Worm (Caenorhabditis elegans): ENCODE measurements around the gene F41G4.7.

Gene F41G4.7

DNA sequence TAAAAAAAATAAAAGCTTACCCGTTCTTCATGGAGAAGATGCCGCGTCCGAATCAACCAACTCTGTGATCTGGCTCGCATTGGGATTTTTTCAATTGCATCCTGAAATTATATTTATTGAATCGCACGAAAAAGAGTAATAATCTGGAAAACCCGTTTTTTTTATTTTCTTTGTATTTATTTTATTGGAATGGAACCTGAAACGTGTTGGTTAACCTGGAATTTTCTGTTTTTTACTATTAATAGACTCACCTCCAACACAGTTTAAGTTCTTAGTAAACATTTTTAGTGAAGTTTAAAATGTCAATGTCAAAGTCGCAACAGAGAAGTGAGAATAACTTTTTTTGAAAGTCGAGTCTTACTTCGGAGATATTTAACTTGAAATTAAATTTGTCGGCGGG is 17.9 kb downstream of the F41G4.7 start:
- TF ChIP-seq nhr-10 (tag; optimal IDR thresholded peaks at IDR 0.05) (no peak), lin-39 (tag; optimal IDR thresholded peaks at IDR 0.05) (no peak), gmeb-1 (tag; optimal IDR thresholded peaks at IDR 0.05) (no peak), sem-4 (tag; optimal IDR thresholded peaks at IDR 0.05) (no peak)

DNA sequence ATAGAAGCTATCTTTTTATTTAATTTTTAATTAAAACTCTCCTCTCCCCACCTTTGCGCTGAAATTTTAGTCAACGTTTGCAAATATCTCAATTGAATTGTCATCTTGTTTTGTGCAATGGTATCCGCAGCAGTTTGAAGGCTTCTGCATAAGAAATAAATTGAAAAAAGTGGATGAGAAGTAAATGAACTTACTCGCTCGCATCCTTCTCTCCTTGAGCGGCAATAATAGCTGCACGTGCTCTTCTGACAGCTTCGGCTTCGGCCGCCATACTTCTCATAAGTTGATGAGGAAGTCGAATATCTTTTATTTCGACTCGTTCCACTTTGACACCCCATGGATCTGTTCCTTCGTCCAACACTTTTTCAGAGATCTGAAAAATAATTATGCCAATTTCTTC is 19.4 kb downstream of the F41G4.7 start:
- TF ChIP-seq sma-3 (GFP tag; optimal IDR thresholded peaks at IDR 0.05) (no peak), sem-4 (tag; optimal IDR thresholded peaks at IDR 0.05) (no peak), gmeb-1 (tag; optimal IDR thresholded peaks at IDR 0.05) (no peak), nhr-10 (tag; optimal IDR thresholded peaks at IDR 0.05) (no peak), nhr-23 (tag; optimal IDR thresholded peaks at IDR 0.05) (no peak), ceh-16 (tag; optimal IDR thresholded peaks at IDR 0.05) (no peak), elt-3 (tag; optimal IDR thresholded peaks at IDR 0.05) (no peak), skn-1 (tag; optimal IDR thresholded peaks at IDR 0.05) (no peak), lin-39 (tag; optimal IDR thresholded peaks at IDR 0.05) (no peak)

DNA sequence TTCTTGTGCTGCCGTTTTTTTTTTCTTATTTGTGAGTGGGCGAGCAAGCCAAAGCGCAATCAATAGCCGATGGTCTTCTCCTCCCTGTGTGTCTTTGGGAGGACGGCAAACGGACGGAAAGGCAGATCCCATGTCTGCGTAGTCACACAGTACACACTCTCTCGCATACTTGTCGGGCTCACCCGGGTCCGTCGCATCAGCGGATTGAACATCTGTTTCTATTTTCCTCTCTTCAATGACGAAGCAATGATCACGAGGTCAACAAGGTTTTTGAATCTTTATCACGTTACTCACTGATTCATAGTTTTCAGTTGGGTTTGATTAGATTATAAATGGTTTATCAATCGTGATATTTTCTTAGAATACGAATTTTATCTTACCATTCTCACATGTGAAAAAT is 20.7 kb downstream of the F41G4.7 start:
- no peak for TF ChIP-seq ceh-82 (tag; optimal IDR thresholded peaks at IDR 0.05)
- TF ChIP-seq fos-1 (tag; optimal IDR thresholded peaks at IDR 0.05) = peak; percentile 6
- TF ChIP-seq F13H6.1 (tag; optimal IDR thresholded peaks at IDR 0.05) = peak; percentile 57
- TF ChIP-seq lsy-2 (tag; optimal IDR thresholded peaks at IDR 0.05) = peak in 1 of 2 experiments; percentile 31
- TF ChIP-seq nhr-129 (tag; optimal IDR thresholded peaks at IDR 0.05) = peak; percentile 52
- no peak for TF ChIP-seq nhr-237 (tag; optimal IDR thresholded peaks at IDR 0.05)
- peak; percentile 54 for TF ChIP-seq sma-9 (GFP tag; optimal IDR thresholded peaks at IDR 0.05)
- no peak for TF ChIP-seq sma-9 (tag; optimal IDR thresholded peaks at IDR 0.05)

DNA sequence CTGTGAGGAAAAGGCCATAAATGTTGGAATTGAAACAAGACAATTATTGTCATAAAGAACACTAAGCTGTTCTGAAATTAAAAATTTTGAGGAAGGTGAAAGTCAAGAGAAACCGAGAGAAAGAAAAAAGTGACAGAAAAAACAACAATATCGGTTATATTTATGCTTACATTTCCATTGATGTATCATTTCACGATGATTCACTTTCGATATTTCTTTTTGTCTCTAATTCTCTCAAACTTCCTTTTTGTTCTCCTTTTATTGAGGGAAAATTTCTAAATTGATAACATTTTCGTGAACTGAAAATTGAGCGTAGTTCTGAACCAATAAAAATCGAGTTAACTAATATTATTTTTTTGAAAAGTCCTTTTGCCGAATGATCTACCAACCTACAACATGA is 21.3 kb downstream of the F41G4.7 start:
- TF ChIP-seq nhr-25 (tag; optimal IDR thresholded peaks at IDR 0.05) (peak; percentile 18), fos-1 (tag; optimal IDR thresholded peaks at IDR 0.05) (peak; percentile 84), dmd-4 (tag; optimal IDR thresholded peaks at IDR 0.05) (no peak), ama-1 (optimal IDR thresholded peaks at IDR 0.05) (no peak), nhr-21 (tag; optimal IDR thresholded peaks at IDR 0.05) (no peak), ceh-82 (tag; optimal IDR thresholded peaks at IDR 0.05) (no peak), mdl-1 (tag; optimal IDR thresholded peaks at IDR 0.05) (no peak), unc-39 (tag; optimal IDR thresholded peaks at IDR 0.05) (no peak), blmp-1 (tag; optimal IDR thresholded peaks at IDR 0.05; ENCODE audit: insufficient read depth) (peak; percentile 4)

DNA sequence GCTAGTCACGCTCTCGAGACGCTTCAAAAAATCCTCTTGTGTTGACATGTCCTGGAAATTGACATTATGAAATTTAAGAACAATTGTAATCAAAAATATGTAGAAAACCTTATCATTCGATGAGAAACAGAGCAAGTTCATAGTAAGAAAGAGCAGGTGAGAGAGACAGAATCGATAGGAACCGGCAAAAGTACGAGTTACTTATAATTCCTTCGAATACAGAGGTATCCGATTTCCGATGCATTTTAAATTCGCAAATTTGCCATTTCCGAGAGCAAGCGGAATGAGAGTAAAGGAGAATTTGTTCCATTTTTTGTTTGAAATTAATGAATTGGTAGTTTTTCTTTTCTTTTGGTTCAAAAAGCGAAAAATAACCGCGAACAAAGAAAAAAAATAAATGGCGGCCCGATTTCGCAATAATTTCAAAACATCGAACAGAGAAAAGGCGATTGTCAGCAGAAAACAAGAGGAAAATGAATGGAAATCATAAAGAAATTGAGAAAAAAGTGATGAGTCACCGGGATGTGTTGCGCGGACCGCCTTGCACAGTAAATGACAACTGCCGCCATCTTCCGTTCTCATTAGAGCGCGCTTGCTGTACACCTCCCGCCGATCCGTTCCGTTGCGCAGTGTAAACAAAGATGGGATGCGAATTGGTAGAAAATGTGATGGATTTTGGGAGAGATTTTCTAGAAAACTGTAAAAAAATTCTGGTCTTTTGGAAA is 22.4 kb downstream of the F41G4.7 start, which contains the start of gene cas-1:
Gene cas-1 (minus strand): TSS at position 51 of the 725 bp plus-strand sequence.
- TF ChIP-seq fos-1 (tag; optimal IDR thresholded peaks at IDR 0.05) (peak; percentile 64), C34F6.9 (tag; optimal IDR thresholded peaks at IDR 0.05) (peak; percentile 45), ceh-16 (tag; optimal IDR thresholded peaks at IDR 0.05) (peak; percentile 40), Y55F3AM.14 (GFP tag; optimal IDR thresholded peaks at IDR 0.05) (no peak), lsy-2 (tag; optimal IDR thresholded peaks at IDR 0.05) (peak in 1 of 2 experiments; percentile 20), nhr-129 (tag; optimal IDR thresholded peaks at IDR 0.05) (peak; percentile 49), F13H6.1 (tag; optimal IDR thresholded peaks at IDR 0.05) (peak; percentile 14), unc-55 (GFP tag; optimal IDR thresholded peaks at IDR 0.05) (peak; percentile 38), nhr-25 (tag; optimal IDR thresholded peaks at IDR 0.05) (peak; percentile 3), sma-3 (GFP tag; optimal IDR thresholded peaks at IDR 0.05) (peak; percentile 28), blmp-1 (tag; optimal IDR thresholded peaks at IDR 0.05; ENCODE audit: insufficient read depth) (no peak), nhr-237 (tag; optimal IDR thresholded peaks at IDR 0.05) (no peak), nhr-21 (tag; optimal IDR thresholded peaks at IDR 0.05) (peak; percentile 16)

DNA sequence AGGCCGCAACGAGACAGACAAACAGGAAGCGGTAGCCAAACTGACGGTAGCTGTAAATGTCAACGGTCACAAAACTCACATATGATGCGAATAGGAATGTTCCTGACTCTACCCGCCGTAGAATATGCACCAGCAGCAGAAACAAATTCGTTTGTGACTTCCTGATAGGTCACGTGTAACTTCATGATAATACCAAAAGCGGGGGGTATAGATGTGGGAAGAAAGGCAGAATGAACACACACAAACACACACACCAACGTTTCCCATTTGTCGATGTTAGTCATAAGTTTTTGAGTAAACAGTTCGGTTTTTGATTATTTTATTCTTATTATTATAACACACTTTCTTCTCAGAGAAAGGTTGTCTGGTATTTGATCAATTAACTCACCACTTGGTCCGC is 23.1 kb downstream of the F41G4.7 start:
- TF ChIP-seq F13H6.1 (tag; optimal IDR thresholded peaks at IDR 0.05) (peak; percentile 45), sma-9 (GFP tag; optimal IDR thresholded peaks at IDR 0.05) (peak; percentile 61), sma-9 (tag; optimal IDR thresholded peaks at IDR 0.05) (no peak), crh-2 (tag; optimal IDR thresholded peaks at IDR 0.05) (peak; percentile 32), mab-5 (tag; optimal IDR thresholded peaks at IDR 0.05) (no peak), dmd-4 (tag; optimal IDR thresholded peaks at IDR 0.05) (no peak), fos-1 (tag; optimal IDR thresholded peaks at IDR 0.05) (peak; percentile 38), lin-13 (GFP tag; optimal IDR thresholded peaks at IDR 0.05) (no peak)
